Fruit fly (Drosophila melanogaster) whole organism, wandering third instar larva: Measurements from ENCODE around the gene Prat2.

ENCODE experiments used
- Abd-B ChIP-seq: fragments of >200 bp; optimal IDR thresholded peaks from 2 replicates; lab custom pipeline; 2017; ENCODE audit warnings: missing biosample characterization, missing genetic modification characterization
- CG32264 ChIP-seq: fragments of 200-800 bp; sonication (Bioruptor generic); optimal IDR thresholded peaks from 2 replicates; lab custom pipeline; 2016; ENCODE audit warnings: missing biosample characterization, missing genetic modification characterization
- CG9705 ChIP-seq: fragments of 200-800 bp; sonication (Bioruptor generic); optimal IDR thresholded peaks from 2 replicates; lab custom pipeline; 2018; ENCODE audit warnings: missing biosample characterization, mild to moderate bottlenecking, missing genetic modification characterization
- CrebA ChIP-seq: fragments of 200-800 bp; sonication (Bioruptor generic); optimal IDR thresholded peaks from 2 replicates; lab custom pipeline; 2016; ENCODE audit warnings: missing biosample characterization, mild to moderate bottlenecking, missing genetic modification characterization, borderline replicate concordance
- Dfd ChIP-seq: fragments of >200 bp; optimal IDR thresholded peaks from 2 replicates; lab custom pipeline; 2017; ENCODE audit warnings: missing biosample characterization, missing genetic modification characterization
- Dif ChIP-seq: fragments of 200-275, 200-300 bp; sonication (Bioruptor generic); optimal IDR thresholded peaks from 2 replicates; lab custom pipeline; 2018; ENCODE audit warnings: missing biosample characterization, missing genetic modification characterization; ENCODE audit not compliant: partially characterized antibody
- GATAd ChIP-seq: sonication (Bioruptor generic); optimal IDR thresholded peaks from 2 replicates; lab custom pipeline; 2016; ENCODE audit warnings: missing biosample characterization, missing genetic modification characterization
- HLH106 ChIP-seq: fragments of 200-800 bp; optimal IDR thresholded peaks from 3 replicates; lab custom pipeline; 2019; ENCODE audit warnings: missing biosample characterization, mild to moderate bottlenecking, missing genetic modification characterization, moderate library complexity
- Hnf4 ChIP-seq: fragments of 200-800 bp; sonication (Bioruptor generic); optimal IDR thresholded peaks from 2 replicates; lab custom pipeline; 2016; ENCODE audit warnings: missing biosample characterization, mild to moderate bottlenecking, missing genetic modification characterization
- Hr83 ChIP-seq: fragments of 200-300 bp; sonication (Bioruptor generic); optimal IDR thresholded peaks from 2 replicates; lab custom pipeline; 2016; ENCODE audit warnings: missing biosample characterization, mild to moderate bottlenecking, missing genetic modification characterization, moderate library complexity; ENCODE audit not compliant: poor library complexity, severe bottlenecking
- Jra ChIP-seq: sonication (Bioruptor generic); optimal IDR thresholded peaks from 2 replicates; lab custom pipeline; 2016; ENCODE audit warnings: missing biosample characterization, missing genetic modification characterization
- Mio ChIP-seq: sonication (Bioruptor generic); optimal IDR thresholded peaks from 2 replicates; lab custom pipeline; 2016; ENCODE audit warnings: missing biosample characterization, missing genetic modification characterization
- Myc ChIP-seq: fragments of >200 bp; optimal IDR thresholded peaks from 2 replicates; lab custom pipeline; 2017
- N ChIP-seq: fragments of >200 bp; optimal IDR thresholded peaks from 2 replicates; lab custom pipeline; 2018; ENCODE audit warnings: missing biosample characterization, missing external identifiers, missing genetic modification characterization
- Sp1 ChIP-seq: fragments of 200-800 bp; sonication (Bioruptor generic); optimal IDR thresholded peaks from 3 replicates; lab custom pipeline; 2019; ENCODE audit warnings: missing biosample characterization, mild to moderate bottlenecking, missing genetic modification characterization, moderate library complexity
- Vsx2 ChIP-seq: fragments of 200-300, 225-300 bp; sonication (Bioruptor generic); optimal IDR thresholded peaks from 2 replicates; lab custom pipeline; 2018; ENCODE audit warnings: missing biosample characterization, missing genetic modification characterization; ENCODE audit not compliant: partially characterized antibody
- br ChIP-seq: fragments of 200-800 bp; sonication (Bioruptor generic); optimal IDR thresholded peaks from 2 replicates; lab custom pipeline; 2016; ENCODE audit warnings: missing biosample characterization, missing genetic modification characterization
- brk ChIP-seq: fragments of 200-800 bp; sonication (Bioruptor generic); optimal IDR thresholded peaks from 2 replicates; lab custom pipeline; 2016; ENCODE audit warnings: missing biosample characterization, mild to moderate bottlenecking, missing genetic modification characterization
- dmrt93B ChIP-seq: fragments of 200-800 bp; sonication (Bioruptor generic); optimal IDR thresholded peaks from 2 replicates; lab custom pipeline; 2018; ENCODE audit warnings: missing biosample characterization, mild to moderate bottlenecking, missing genetic modification characterization
- dsf ChIP-seq: sonication (Bioruptor generic); optimal IDR thresholded peaks from 2 replicates; lab custom pipeline; 2016; ENCODE audit warnings: missing biosample characterization, missing genetic modification characterization, borderline replicate concordance
- ey ChIP-seq: fragments of 200-800 bp; sonication (Bioruptor generic); optimal IDR thresholded peaks from 2 replicates; lab custom pipeline; 2016; ENCODE audit warnings: missing biosample characterization, missing genetic modification characterization
- foxo ChIP-seq, 2 experiments: fragments of 200-800 bp; sonication (Bioruptor generic); optimal IDR thresholded peaks; 2 replicates in 1 of 2; 3 replicates in 1 of 2; lab custom pipeline; 2016 to 2017; ENCODE audit warnings: missing biosample characterization in 2 of 2, missing genetic modification characterization in 2 of 2
- fru ChIP-seq: fragments of 200-800 bp; sonication (Bioruptor generic); optimal IDR thresholded peaks from 3 replicates; lab custom pipeline; 2016; ENCODE audit warnings: missing biosample characterization, mild to moderate bottlenecking, missing genetic modification characterization
- h ChIP-seq: fragments of 200-800 bp; sonication (Bioruptor generic); optimal IDR thresholded peaks from 3 replicates; lab custom pipeline; 2016; ENCODE audit warnings: missing biosample characterization, mild to moderate bottlenecking, missing genetic modification characterization
- jim ChIP-seq: fragments of 175-275, 200-325 bp; sonication (Bioruptor generic); optimal IDR thresholded peaks from 2 replicates; lab custom pipeline; 2016; ENCODE audit warnings: missing biosample characterization, mild to moderate bottlenecking, missing genetic modification characterization
- lola ChIP-seq: fragments of >200 bp; optimal IDR thresholded peaks from 2 replicates; lab custom pipeline; 2017; ENCODE audit warnings: missing biosample characterization, missing genetic modification characterization
- pan ChIP-seq: fragments of >200 bp; optimal IDR thresholded peaks from 2 replicates; lab custom pipeline; 2017
- rgr ChIP-seq: fragments of 200-800 bp; sonication (Bioruptor generic); optimal IDR thresholded peaks from 3 replicates; lab custom pipeline; 2016; ENCODE audit warnings: missing biosample characterization, mild to moderate bottlenecking, missing genetic modification characterization
- sage ChIP-seq: fragments of 200-800 bp; sonication (Bioruptor generic); optimal IDR thresholded peaks from 2 replicates; lab custom pipeline; 2016; ENCODE audit warnings: missing biosample characterization, mild to moderate bottlenecking, missing genetic modification characterization
- tai ChIP-seq: sonication (Bioruptor generic); optimal IDR thresholded peaks from 2 replicates; lab custom pipeline; 2016; ENCODE audit warnings: missing biosample characterization, missing genetic modification characterization
- usp ChIP-seq: fragments of >200 bp; optimal IDR thresholded peaks from 2 replicates; lab custom pipeline; 2017; ENCODE audit warnings: missing biosample characterization, missing genetic modification characterization
- woc ChIP-seq: sonication (Bioruptor generic); optimal IDR thresholded peaks from 2 replicates; lab custom pipeline; 2016; ENCODE audit warnings: missing biosample characterization, mild to moderate bottlenecking, missing genetic modification characterization

Gene Prat2

DNA sequence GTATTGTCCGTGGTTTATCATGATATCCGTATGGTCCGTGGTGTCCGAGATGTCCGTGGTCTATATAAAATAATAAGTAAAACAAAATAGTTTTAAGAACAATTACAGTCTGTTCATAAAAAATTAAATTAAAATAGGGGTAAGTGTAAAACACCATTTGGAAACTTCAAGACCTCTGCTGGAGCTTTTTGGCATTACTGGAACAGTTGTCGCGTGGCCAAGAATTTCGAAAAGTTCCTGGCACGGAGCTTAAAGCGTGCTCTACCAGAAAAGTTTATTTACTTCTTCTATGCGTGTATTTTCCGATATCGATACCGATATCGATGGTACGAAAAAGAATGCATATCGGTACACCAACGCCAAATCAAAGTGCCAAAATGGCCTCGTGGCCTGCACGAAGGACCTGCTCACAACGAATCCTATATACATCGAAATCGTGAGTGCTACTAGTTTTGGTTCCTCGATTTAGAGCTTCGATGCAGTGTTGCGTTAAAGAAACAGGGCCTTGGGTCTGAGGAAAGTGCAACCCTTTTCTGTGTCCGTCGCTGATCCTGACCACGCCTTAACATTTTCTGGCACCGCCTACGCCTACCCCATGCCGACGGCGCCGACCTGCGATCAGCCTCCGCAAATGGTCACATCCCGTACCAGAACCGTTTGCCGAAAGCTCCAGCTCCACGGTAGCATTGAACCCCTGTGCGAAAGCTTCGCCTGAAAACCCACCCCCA is 27.6 kb upstream of the Prat2 start:
- TF ChIP-seq h (GFP tag; lab: Kevin White, UChicago) (peak; percentile 58), rgr (GFP tag; lab: Kevin White, UChicago) (no peak)

DNA sequence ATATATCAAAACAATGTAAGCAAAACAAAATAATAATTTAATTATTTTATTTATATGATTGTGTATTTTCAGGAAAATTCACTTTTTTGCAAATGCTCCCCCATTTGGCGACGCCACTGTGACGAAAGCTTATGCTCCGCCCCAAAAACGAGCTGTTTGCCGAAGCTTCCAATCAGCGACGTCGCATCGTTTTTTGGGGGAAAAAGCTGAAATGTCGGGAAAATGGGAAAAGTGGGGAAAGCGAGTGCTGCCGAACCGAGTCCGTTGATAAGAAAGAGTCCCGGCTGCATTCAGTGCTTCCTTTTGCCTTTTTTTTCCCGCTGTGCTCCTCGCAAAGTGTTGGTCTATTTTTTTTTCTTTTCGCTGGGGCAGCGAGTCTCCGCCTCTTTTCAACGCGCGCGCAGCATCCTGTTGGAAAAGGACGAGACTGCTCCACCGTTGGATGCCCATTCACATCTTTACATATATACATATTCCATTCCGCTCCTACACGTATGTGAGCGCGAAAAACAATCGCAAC is 20.2 kb upstream of the Prat2 start:
- TF ChIP-seq N (GFP tag; lab: Kevin White, UChicago) (no peak), Abd-B (GFP tag; lab: Kevin White, UChicago) (no peak), foxo (GFP tag; optimal IDR thresholded peaks at IDR 0.05; lab: Kevin White, UChicago) (no peak), dsf (GFP tag; lab: Kevin White, UChicago) (no peak), Hr83 (GFP tag; lab: Kevin White, UChicago) (no peak), brk (GFP tag; lab: Kevin White, UChicago) (no peak), Sp1 (GFP tag; lab: Kevin White, UChicago) (no peak), h (GFP tag; lab: Kevin White, UChicago) (no peak)

DNA sequence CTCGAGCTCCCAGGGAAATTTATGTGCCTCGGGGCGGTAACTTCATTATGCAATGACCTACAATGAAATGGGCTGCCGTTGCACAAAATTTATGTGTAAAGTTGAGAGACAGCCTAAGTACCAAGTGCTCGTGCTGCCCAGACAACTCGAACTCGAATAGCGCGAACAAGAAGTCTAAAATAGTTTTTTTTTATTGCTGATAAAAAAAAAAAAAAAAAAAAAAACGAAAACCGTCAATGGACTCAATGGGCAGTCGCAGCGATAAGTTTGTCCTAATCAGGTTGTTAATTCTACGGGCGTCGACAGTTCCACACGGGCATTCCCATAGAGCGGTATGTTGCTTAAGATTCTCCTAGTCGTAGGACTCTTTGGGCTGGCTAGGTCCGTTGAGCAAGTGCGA is 17.9 kb upstream of the Prat2 start, which contains the start of gene CG14820:
Gene CG14820, plus strand, starts transcription at position 301 of the 400 bp plus-strand sequence.
- no peak for TF ChIP-seq sage
- no peak for TF ChIP-seq Sp1 (GFP tag; lab: Kevin White, UChicago)
- TF ChIP-seq Hnf4 (GFP tag; lab: Kevin White, UChicago): no peak
- TF ChIP-seq Myc (lab: Kevin White, UChicago): no peak
- TF ChIP-seq dsf (GFP tag; lab: Kevin White, UChicago): no peak
- TF ChIP-seq pan (lab: Kevin White, UChicago): no peak
- no peak for TF ChIP-seq br (GFP tag; lab: Kevin White, UChicago)
- no peak for TF ChIP-seq woc (GFP tag; lab: Kevin White, UChicago)
- TF ChIP-seq Mio: no peak
- no peak for TF ChIP-seq tai (GFP tag; lab: Kevin White, UChicago)
- no peak for TF ChIP-seq N (GFP tag; lab: Kevin White, UChicago)
- TF ChIP-seq Hr83 (GFP tag; lab: Kevin White, UChicago): no peak
- no peak for TF ChIP-seq CG32264 (GFP tag; lab: Kevin White, UChicago)
- TF ChIP-seq lola (GFP tag; lab: Kevin White, UChicago): no peak
- TF ChIP-seq Jra: no peak
- no peak for TF ChIP-seq rgr (GFP tag; lab: Kevin White, UChicago)
- TF ChIP-seq foxo (GFP tag; optimal IDR thresholded peaks at IDR 0.05; lab: Kevin White, UChicago): no peak
- TF ChIP-seq CrebA (GFP tag; lab: Kevin White, UChicago): no peak
- no peak for TF ChIP-seq jim (GFP tag; lab: Kevin White, UChicago)

dm6 chr3L:6931850-6932249 is 17.2 kb upstream of the Prat2 start, which contains the start of gene CG45413:
Gene CG45413, minus strand, starts transcription at chr3L:6931950.
- TF ChIP-seq ey (no peak), Dif (GFP tag; lab: Kevin White, UChicago) (no peak), Hr83 (GFP tag; lab: Kevin White, UChicago) (no peak), Vsx2 (GFP tag; lab: Kevin White, UChicago) (no peak), usp (GFP tag; lab: Kevin White, UChicago) (no peak), rgr (GFP tag; lab: Kevin White, UChicago) (no peak), brk (GFP tag; lab: Kevin White, UChicago) (no peak), N (GFP tag; lab: Kevin White, UChicago) (no peak), woc (GFP tag; lab: Kevin White, UChicago) (no peak), CG9705 (GFP tag; lab: Kevin White, UChicago) (no peak), Abd-B (GFP tag; lab: Kevin White, UChicago) (no peak), jim (GFP tag; lab: Kevin White, UChicago) (no peak), dmrt93B (GFP tag; lab: Kevin White, UChicago) (no peak), br (GFP tag; lab: Kevin White, UChicago) (no peak), GATAd (no peak)

dm6 chr3L:6925843-6926242 is 11.2 kb upstream of the Prat2 start:
- TF ChIP-seq brk (GFP tag; lab: Kevin White, UChicago) (no peak), foxo (GFP tag; optimal IDR thresholded peaks at IDR 0.05; lab: Kevin White, UChicago) (no peak), fru (GFP tag; lab: Kevin White, UChicago) (no peak), N (GFP tag; lab: Kevin White, UChicago) (peak; percentile 29), Jra (no peak), rgr (GFP tag; lab: Kevin White, UChicago) (no peak), HLH106 (tag; lab: Kevin White, UChicago) (no peak), CG32264 (GFP tag; lab: Kevin White, UChicago) (no peak), Dfd (GFP tag; lab: Kevin White, UChicago) (peak; percentile 10), dsf (GFP tag; lab: Kevin White, UChicago) (no peak)
